Fruit fly (Drosophila melanogaster) whole organism, prepupa: ENCODE data around the gene CG16852.

Experiments used
- CG1621 ChIP-seq: fragments of 200-800 bp; sonication (Bioruptor generic); optimal IDR thresholded peaks from 3 replicates; lab custom pipeline; 2018; ENCODE audit warnings: missing biosample characterization, mild to moderate bottlenecking, missing genetic modification characterization
- CG32006 ChIP-seq: fragments of 200-800 bp; sonication (Bioruptor generic); optimal IDR thresholded peaks from 3 replicates; lab custom pipeline; 2017; ENCODE audit warnings: missing biosample characterization, mild to moderate bottlenecking, missing genetic modification characterization
- CG3919 ChIP-seq: fragments of 200-800 bp; sonication (Bioruptor generic); optimal IDR thresholded peaks from 3 replicates; lab custom pipeline; 2016; ENCODE audit warnings: missing biosample characterization, missing genetic modification characterization
- CG6792 ChIP-seq: fragments of 200-800 bp; sonication (Bioruptor generic); optimal IDR thresholded peaks from 3 replicates; lab custom pipeline; 2016; ENCODE audit warnings: missing biosample characterization, missing genetic modification characterization
- CG8119 ChIP-seq: fragments of 200-800 bp; sonication (Bioruptor generic); IDR thresholded peaks from 3 replicates; pipeline ENCODE4 v1.3.6; 2022; ENCODE audit warnings: missing biosample characterization, missing genetic modification characterization
- CG9139 ChIP-seq: fragments of 200-800 bp; sonication (Bioruptor generic); optimal IDR thresholded peaks from 3 replicates; lab custom pipeline; 2017; ENCODE audit warnings: missing biosample characterization, mild to moderate bottlenecking, missing genetic modification characterization
- Eip75B ChIP-seq: fragments of 200-800 bp; sonication (Bioruptor generic); optimal IDR thresholded peaks from 3 replicates; lab custom pipeline; 2016; ENCODE audit warnings: missing biosample characterization, missing genetic modification characterization
- Hr39 ChIP-seq: fragments of 200-800 bp; sonication (Bioruptor generic); optimal IDR thresholded peaks from 2 replicates; lab custom pipeline; 2016; ENCODE audit warnings: missing biosample characterization, missing genetic modification characterization
- Sox102F ChIP-seq: fragments of 200-800 bp; sonication (Bioruptor generic); optimal IDR thresholded peaks from 2 replicates; lab custom pipeline; 2016; ENCODE audit warnings: missing biosample characterization, mild to moderate bottlenecking, missing genetic modification characterization
- Sox14 ChIP-seq: fragments of 200-800 bp; sonication (Bioruptor generic); optimal IDR thresholded peaks from 3 replicates; lab custom pipeline; 2016; ENCODE audit warnings: missing biosample characterization, missing genetic modification characterization
- cyc ChIP-seq: fragments of 200-800 bp; sonication (Bioruptor generic); optimal IDR thresholded peaks from 3 replicates; lab custom pipeline; 2016; ENCODE audit warnings: missing biosample characterization, missing genetic modification characterization
- dsx ChIP-seq: fragments of 200-800 bp; optimal IDR thresholded peaks from 3 replicates; lab custom pipeline; 2019; ENCODE audit warnings: missing biosample characterization, mild to moderate bottlenecking, missing genetic modification characterization, moderate library complexity; ENCODE audit not compliant: poor library complexity, severe bottlenecking
- net ChIP-seq: fragments of 200-800 bp; sonication (Bioruptor generic); optimal IDR thresholded peaks from 3 replicates; lab custom pipeline; 2016; ENCODE audit warnings: missing biosample characterization, missing genetic modification characterization

dm6 chr2L:13541968-13542367 is 1.4 kb downstream of the CG16852 start, which contains the start of gene CG16853:
- TF ChIP-seq cyc (GFP tag; lab: Kevin White, UChicago) (no peak), Hr39 (GFP tag; lab: Kevin White, UChicago) (no peak), CG3919 (GFP tag; lab: Kevin White, UChicago) (no peak), net (GFP tag; lab: Kevin White, UChicago) (no peak), CG32006 (GFP tag; lab: Kevin White, UChicago) (no peak), dsx (no peak), CG1621 (no peak), CG8119 (GFP tag; lab: Robert Waterston, UW) (no peak), Sox14 (GFP tag; lab: Kevin White, UChicago) (no peak), Eip75B (GFP tag; lab: Kevin White, UChicago) (no peak), CG9139 (GFP tag; lab: Kevin White, UChicago) (no peak), Sox102F (GFP tag; lab: Kevin White, UChicago) (no peak), CG6792 (GFP tag; lab: Kevin White, UChicago) (no peak)
